Worm (Caenorhabditis elegans): ENCODE measurements around the gene ctl-1.

Gene ctl-1

ce11 chrII:14255850-14256249 is 50.2 kb downstream of the ctl-1 start:
- TF ChIP-seq nhr-129 (tag; optimal IDR thresholded peaks at IDR 0.05) (no peak), lin-11 (tag; optimal IDR thresholded peaks at IDR 0.05) (no peak), R02D3.7 (tag; optimal IDR thresholded peaks at IDR 0.05) (no peak), elt-3 (tag; optimal IDR thresholded peaks at IDR 0.05) (no peak), skn-1 (tag; optimal IDR thresholded peaks at IDR 0.05) (no peak), nhr-6 (tag; optimal IDR thresholded peaks at IDR 0.05) (no peak), gmeb-1 (tag; optimal IDR thresholded peaks at IDR 0.05) (no peak), ztf-11 (tag; optimal IDR thresholded peaks at IDR 0.05) (no peak), ztf-1 (GFP tag; conservative IDR thresholded peaks at IDR 0.05) (no peak), lsy-2 (tag; optimal IDR thresholded peaks at IDR 0.05) (no peak), fos-1 (tag; optimal IDR thresholded peaks at IDR 0.05) (no peak), nhr-12 (tag; optimal IDR thresholded peaks at IDR 0.05) (no peak), lin-13 (GFP tag; optimal IDR thresholded peaks at IDR 0.05) (no peak), alr-1 (tag; optimal IDR thresholded peaks at IDR 0.05) (no peak), nhr-77 (tag; optimal IDR thresholded peaks at IDR 0.05) (no peak), nhr-21 (tag; optimal IDR thresholded peaks at IDR 0.05) (no peak), ztf-4 (tag; optimal IDR thresholded peaks at IDR 0.05) (no peak), ceh-82 (tag; optimal IDR thresholded peaks at IDR 0.05) (no peak), elt-1 (tag; optimal IDR thresholded peaks at IDR 0.05) (no peak)
